Worm (Caenorhabditis elegans) whole organism, mixed stage, embryonic: ENCODE data around the gene acs-3.

Experiments used
- cnd-1 ChIP-seq: fragments of 200-800 bp; sonication (Bioruptor generic); optimal IDR thresholded peaks from 2 replicates; lab custom pipeline; 2018; ENCODE audit warnings: mild to moderate bottlenecking, missing genetic modification characterization, missing compliant biosample characterization
- elt-1 ChIP-seq: sonication (generic microtip); optimal IDR thresholded peaks from 2 replicates; lab custom pipeline; 2017; ENCODE audit warnings: missing genetic modification characterization, mild to moderate bottlenecking, missing compliant biosample characterization, antibody characterized with exemption, moderate library complexity, borderline replicate concordance; ENCODE audit not compliant: insufficient read depth
- mab-5 ChIP-seq: fragments of 150-350 bp; optimal IDR thresholded peaks from 2 replicates; lab custom pipeline; 2014; ENCODE audit warnings: missing biosample characterization, missing genetic modification characterization
- sptf-1 ChIP-seq: sonication (generic microtip); optimal IDR thresholded peaks from 2 replicates; lab custom pipeline; 2017; ENCODE audit warnings: mild to moderate bottlenecking, missing genetic modification characterization, moderate library complexity, missing compliant biosample characterization
- unc-62 ChIP-seq: fragments of 150-350 bp; optimal IDR thresholded peaks from 2 replicates; lab custom pipeline; 2014; ENCODE audit warnings: missing biosample characterization, missing genetic modification reagents, missing genetic modification characterization

DNA sequence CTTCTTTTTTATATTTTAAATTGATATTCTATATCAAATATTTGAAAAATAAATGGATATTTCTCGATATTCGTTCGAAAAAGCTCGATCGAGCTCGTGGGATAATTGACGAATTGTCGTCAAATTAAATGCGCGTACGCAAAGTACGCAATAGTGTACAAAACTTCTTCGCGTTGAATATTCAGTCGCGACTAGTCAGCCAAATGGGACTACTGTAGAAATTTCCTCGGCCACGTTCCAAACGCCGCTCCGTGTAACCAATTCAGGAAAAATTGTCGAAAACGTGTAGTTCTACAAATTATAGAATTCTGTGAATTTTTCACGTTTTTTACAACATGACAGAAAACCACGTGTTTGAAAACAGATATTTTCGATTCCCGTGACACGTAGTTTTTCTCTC lies 39.1 kb downstream of the acs-3 start:
- TF ChIP-seq mab-5 (tag; lab: Kevin White, UChicago), result no peak
- no peak for TF ChIP-seq sptf-1 (tag; lab: Kevin White, UChicago)
- TF ChIP-seq elt-1 (tag; lab: Kevin White, UChicago), result no peak
- TF ChIP-seq cnd-1 (tag; lab: Kevin White, UChicago), result no peak
- no peak for TF ChIP-seq unc-62 (GFP tag; lab: Kevin White, UChicago)
